Worm (Caenorhabditis elegans): ENCODE results near the gene F26A1.7.

Gene F26A1.7

DNA sequence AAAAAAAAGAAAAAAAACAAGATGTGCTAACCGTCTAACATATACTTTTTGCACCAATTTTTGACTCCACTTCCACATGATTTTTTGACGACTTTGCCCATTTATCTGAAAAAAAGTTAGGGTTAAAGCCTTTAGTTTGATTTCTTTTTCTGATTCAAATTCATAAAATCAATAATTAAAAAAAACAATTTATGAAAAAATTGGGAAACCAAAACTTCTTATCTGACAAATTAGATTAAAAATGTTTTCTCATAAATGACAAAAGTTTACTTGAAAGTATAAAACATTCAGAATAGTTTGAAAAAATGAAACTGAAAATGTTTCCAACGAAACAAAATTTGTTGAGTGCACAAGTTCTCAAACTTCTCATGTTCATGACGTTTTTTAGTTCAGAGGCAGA is at the start of gene F26A1.7:
Gene F26A1.7, minus strand, starts transcription at position 101 of the 400 bp plus-strand sequence.
- TF ChIP-seq rnt-1 (tag; optimal IDR thresholded peaks at IDR 0.05) (no peak), lin-11 (tag; optimal IDR thresholded peaks at IDR 0.05) (no peak), ceh-34 (tag; optimal IDR thresholded peaks at IDR 0.05) (no peak), hlh-13 (GFP tag; optimal IDR thresholded peaks at IDR 0.05) (no peak), nhr-11 (tag; optimal IDR thresholded peaks at IDR 0.05) (no peak), tbx-2 (tag; optimal IDR thresholded peaks at IDR 0.05) (no peak), fkh-6 (tag; optimal IDR thresholded peaks at IDR 0.05) (no peak), nhr-232 (tag; optimal IDR thresholded peaks at IDR 0.05) (no peak), eyg-1 (tag; optimal IDR thresholded peaks at IDR 0.05) (no peak), lim-6 (tag; optimal IDR thresholded peaks at IDR 0.05) (no peak), ceh-48 (tag; optimal IDR thresholded peaks at IDR 0.05) (no peak), tbx-7 (tag; optimal IDR thresholded peaks at IDR 0.05) (no peak), C38D4.7 (GFP tag; optimal IDR thresholded peaks at IDR 0.05) (no peak), unc-55 (GFP tag; optimal IDR thresholded peaks at IDR 0.05) (no peak), ceh-24 (tag; optimal IDR thresholded peaks at IDR 0.05) (no peak), T23F11.4 (GFP tag; optimal IDR thresholded peaks at IDR 0.05) (no peak), dve-1 (tag; optimal IDR thresholded peaks at IDR 0.05) (no peak)

- TF ChIP-seq rnt-1 (tag; optimal IDR thresholded peaks at IDR 0.05) = no peak
- no peak for TF ChIP-seq odd-2 (tag; optimal IDR thresholded peaks at IDR 0.05)
- TF ChIP-seq fkh-6 (tag; optimal IDR thresholded peaks at IDR 0.05) = no peak
- TF ChIP-seq ceh-2 (tag; optimal IDR thresholded peaks at IDR 0.05) = no peak
- no peak for TF ChIP-seq fkh-10 (GFP tag; optimal IDR thresholded peaks at IDR 0.05)
- no peak for TF ChIP-seq pha-2 (tag; optimal IDR thresholded peaks at IDR 0.05)
- TF ChIP-seq sdc-2 (tag; optimal IDR thresholded peaks at IDR 0.05) = no peak
- TF ChIP-seq mec-3 (tag; optimal IDR thresholded peaks at IDR 0.05; ENCODE audit: borderline replicate concordance) = no peak
- TF ChIP-seq nhr-11 (tag; optimal IDR thresholded peaks at IDR 0.05) = no peak
- TF ChIP-seq unc-42 (tag; optimal IDR thresholded peaks at IDR 0.05) = no peak
- TF ChIP-seq lin-11 (tag; optimal IDR thresholded peaks at IDR 0.05) = no peak
- TF ChIP-seq elt-2 (tag; optimal IDR thresholded peaks at IDR 0.05) = no peak
- no peak for TF ChIP-seq tbx-7 (tag; optimal IDR thresholded peaks at IDR 0.05)
- no peak for TF ChIP-seq pat-9 (tag; optimal IDR thresholded peaks at IDR 0.05)
- no peak for TF ChIP-seq ceh-18 (tag; optimal IDR thresholded peaks at IDR 0.05)
- no peak for TF ChIP-seq K02D7.2 (tag; optimal IDR thresholded peaks at IDR 0.05)
- no peak for TF ChIP-seq ceh-30 (tag; optimal IDR thresholded peaks at IDR 0.05)
- TF ChIP-seq ceh-9 (tag; optimal IDR thresholded peaks at IDR 0.05) = no peak
- no peak for TF ChIP-seq unc-3 (GFP tag; conservative IDR thresholded peaks at IDR 0.05)
- no peak for TF ChIP-seq unc-3 (tag; optimal IDR thresholded peaks at IDR 0.05)
- TF ChIP-seq nhr-232 (tag; optimal IDR thresholded peaks at IDR 0.05) = no peak
Measured at ce11 chrIII:4868643-4869042, 48.9 kb upstream of the F26A1.7 start, which contains the start of the genes msd-4 and C35D10.3. msd-4 (minus strand) TSS chrIII:4868743. C35D10.3 (plus strand) TSS chrIII:4868921.

DNA sequence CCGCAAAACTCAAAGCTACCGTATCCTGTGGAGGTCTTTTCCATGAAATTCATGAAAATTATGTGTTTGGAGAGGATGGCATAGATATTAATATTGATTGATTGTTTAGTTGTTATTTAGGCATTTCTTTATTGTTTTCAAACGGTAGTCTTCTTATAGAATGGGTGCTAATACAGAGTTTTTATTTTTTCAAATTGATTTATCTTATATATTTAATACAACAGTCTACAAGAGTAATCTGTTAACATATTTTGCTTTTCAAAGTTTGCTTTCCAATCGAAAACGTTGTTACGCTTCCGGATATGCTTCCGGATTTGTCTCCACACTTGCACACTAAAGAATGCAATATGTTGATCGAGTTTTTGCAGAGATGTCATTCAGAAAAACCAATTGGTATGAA is 47.0 kb upstream of the F26A1.7 start, which contains the start of gene C35D10.17:
Gene C35D10.17, plus strand, starts transcription at position 301 of the 400 bp plus-strand sequence.
- TF ChIP-seq ceh-48 (tag; optimal IDR thresholded peaks at IDR 0.05) = no peak
- no peak for TF ChIP-seq fkh-6 (tag; optimal IDR thresholded peaks at IDR 0.05)
- no peak for TF ChIP-seq ceh-24 (tag; optimal IDR thresholded peaks at IDR 0.05)
- TF ChIP-seq F13H6.1 (tag; optimal IDR thresholded peaks at IDR 0.05) = no peak
- TF ChIP-seq ceh-6 (GFP tag; optimal IDR thresholded peaks at IDR 0.05) = no peak
- no peak for TF ChIP-seq ztf-16 (tag; optimal IDR thresholded peaks at IDR 0.05)
- TF ChIP-seq lin-11 (tag; optimal IDR thresholded peaks at IDR 0.05) = no peak
- no peak for TF ChIP-seq pqm-1 (tag; optimal IDR thresholded peaks at IDR 0.05)
- TF ChIP-seq fax-1 (tag; optimal IDR thresholded peaks at IDR 0.05) = no peak
- TF ChIP-seq mec-3 (tag; optimal IDR thresholded peaks at IDR 0.05; ENCODE audit: borderline replicate concordance) = no peak
- no peak for TF ChIP-seq pros-1 (tag; optimal IDR thresholded peaks at IDR 0.05)
- TF ChIP-seq ref-2 (tag; optimal IDR thresholded peaks at IDR 0.05) = no peak
- no peak for TF ChIP-seq ceh-14 (tag; optimal IDR thresholded peaks at IDR 0.05)
